Worm (Caenorhabditis elegans): ENCODE measurements around the gene F47B8.13.

DNA sequence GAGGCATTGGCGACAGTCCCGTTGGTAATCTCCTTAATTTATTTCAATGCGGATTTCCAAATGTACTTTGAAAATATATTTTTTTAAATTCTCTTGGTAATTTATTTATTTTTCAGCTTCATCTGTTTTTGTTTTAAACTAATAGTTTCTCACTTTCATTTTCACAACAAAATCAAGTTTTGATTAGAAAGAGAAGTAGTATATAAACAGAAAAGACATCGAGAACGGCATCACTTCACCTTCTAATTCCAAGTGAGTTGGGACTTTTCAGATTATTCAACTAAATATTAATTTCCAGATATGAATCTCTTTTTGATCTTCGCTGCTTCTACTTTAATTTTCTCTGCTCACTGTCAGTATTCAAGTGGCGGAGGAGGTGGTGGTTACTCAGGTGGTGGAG is 715 bp upstream of the F47B8.13 start, which contains the start of gene F47B8.14:
- no peak for TF ChIP-seq ceh-48 (tag; optimal IDR thresholded peaks at IDR 0.05)
- TF ChIP-seq rnt-1 (tag; optimal IDR thresholded peaks at IDR 0.05) = no peak
- no peak for TF ChIP-seq Y22D7AL.16 (tag; optimal IDR thresholded peaks at IDR 0.05)
- no peak for TF ChIP-seq K09A11.1 (tag; optimal IDR thresholded peaks at IDR 0.05; ENCODE audit: insufficient read depth)

All from whole organism, late embryonic.